Worm (Caenorhabditis elegans): ENCODE data around the gene srh-67.
"Not testable (repeated sequence)": the region's sequence is repeated elsewhere in the genome, so short reads cannot be mapped to it uniquely, and the experiment has no call there.

Gene srh-67

DNA sequence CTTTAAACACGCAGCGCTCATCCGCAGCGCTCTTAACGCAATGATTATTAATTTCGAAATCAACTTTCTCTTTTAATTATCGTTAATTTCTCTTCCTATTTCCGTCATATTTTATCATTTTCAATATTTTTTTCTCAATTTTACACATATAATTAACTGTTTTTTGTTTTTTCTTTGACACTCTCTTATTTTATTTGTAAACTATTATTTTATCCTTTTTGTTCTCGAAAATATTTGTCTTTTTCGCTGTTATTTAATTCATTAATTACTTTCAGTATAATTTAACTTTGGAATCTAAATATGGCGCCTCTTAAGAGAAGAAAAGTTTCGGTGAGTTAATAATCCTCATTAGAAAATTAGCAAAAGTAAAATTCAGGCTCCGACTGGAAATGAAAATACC, 27.5 kb downstream of the srh-67 start, which contains the start of gene F49C5.3:
Gene F49C5.3 (plus strand): TSS at position 301 of the 400 bp plus-strand sequence.
- TF ChIP-seq Y55F3AM.14 (GFP tag; optimal IDR thresholded peaks at IDR 0.05); crh-2 (tag; optimal IDR thresholded peaks at IDR 0.05); F13H6.1 (tag; optimal IDR thresholded peaks at IDR 0.05): not testable (repeated sequence)

DNA sequence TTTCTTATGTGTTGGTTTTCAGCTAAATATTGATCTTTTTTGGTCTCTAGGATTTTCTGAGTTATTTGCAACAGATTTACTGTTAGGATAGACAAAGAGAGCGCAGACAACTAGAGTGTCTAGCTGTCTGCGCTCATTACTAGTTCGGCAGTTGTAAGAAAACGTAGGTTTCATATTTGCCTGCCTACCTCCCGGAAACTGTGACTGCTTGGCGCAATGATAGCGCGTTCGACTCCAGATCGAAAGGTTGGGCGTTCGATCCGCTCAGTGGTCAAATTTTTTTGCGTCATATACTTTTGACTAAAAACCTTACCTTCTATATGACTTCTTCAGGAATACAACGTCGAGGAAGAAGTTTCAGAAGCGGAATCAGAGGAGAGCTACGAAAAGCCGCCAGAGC, 30.6 kb downstream of the srh-67 start:
- TF ChIP-seq Y55F3AM.14 (GFP tag; optimal IDR thresholded peaks at IDR 0.05): no peak
- no peak for TF ChIP-seq skn-1 (tag; optimal IDR thresholded peaks at IDR 0.05)
- no peak for TF ChIP-seq nhr-10 (tag; optimal IDR thresholded peaks at IDR 0.05)
- no peak for TF ChIP-seq F13H6.1 (tag; optimal IDR thresholded peaks at IDR 0.05)
- no peak for TF ChIP-seq gmeb-1 (tag; optimal IDR thresholded peaks at IDR 0.05)
- TF ChIP-seq elt-3 (tag; optimal IDR thresholded peaks at IDR 0.05): no peak
- no peak for TF ChIP-seq nhr-6 (tag; optimal IDR thresholded peaks at IDR 0.05)
- no peak for TF ChIP-seq blmp-1 (tag; optimal IDR thresholded peaks at IDR 0.05; ENCODE audit: insufficient read depth)
- no peak for TF ChIP-seq nhr-77 (tag; optimal IDR thresholded peaks at IDR 0.05)
- TF ChIP-seq lin-13 (GFP tag; optimal IDR thresholded peaks at IDR 0.05): no peak
- no peak for TF ChIP-seq fos-1 (tag; optimal IDR thresholded peaks at IDR 0.05)
- no peak for TF ChIP-seq nhr-237 (tag; optimal IDR thresholded peaks at IDR 0.05)
- no peak for TF ChIP-seq C34F6.9 (tag; optimal IDR thresholded peaks at IDR 0.05)
- TF ChIP-seq zag-1 (tag; optimal IDR thresholded peaks at IDR 0.05): no peak
- TF ChIP-seq sma-9 (GFP tag; optimal IDR thresholded peaks at IDR 0.05): no peak
- TF ChIP-seq sma-9 (tag; optimal IDR thresholded peaks at IDR 0.05): no peak
- TF ChIP-seq unc-55 (GFP tag; optimal IDR thresholded peaks at IDR 0.05): no peak
- no peak for TF ChIP-seq alr-1 (tag; optimal IDR thresholded peaks at IDR 0.05)
- no peak for TF ChIP-seq peb-1 (tag; optimal IDR thresholded peaks at IDR 0.05)
- no peak for TF ChIP-seq lin-11 (tag; optimal IDR thresholded peaks at IDR 0.05)

DNA sequence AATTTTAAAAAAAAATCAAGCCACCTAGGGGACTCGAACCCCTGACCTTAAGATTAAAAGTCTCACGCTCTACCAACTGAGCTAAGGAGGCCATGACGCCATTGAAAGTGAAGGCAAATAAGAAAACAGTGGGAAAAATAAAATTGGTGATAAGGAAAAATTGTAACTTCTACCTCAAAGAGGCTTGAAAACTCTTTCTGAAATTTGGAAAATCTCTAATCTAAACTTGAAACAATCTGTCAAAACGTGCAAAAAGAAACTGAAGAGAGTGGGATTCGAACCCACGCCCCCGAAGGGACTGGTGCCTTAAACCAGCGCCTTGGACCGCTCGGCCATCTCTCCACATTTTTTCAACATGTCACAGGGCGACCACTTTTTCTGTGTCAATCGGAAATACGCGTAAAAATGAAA, 32.9 kb downstream of the srh-67 start:
- TF ChIP-seq fos-1 (tag; optimal IDR thresholded peaks at IDR 0.05) (peak; percentile 39), sma-3 (GFP tag; optimal IDR thresholded peaks at IDR 0.05) (peak; percentile 5), nhr-21 (tag; optimal IDR thresholded peaks at IDR 0.05) (peak; percentile 7)

DNA sequence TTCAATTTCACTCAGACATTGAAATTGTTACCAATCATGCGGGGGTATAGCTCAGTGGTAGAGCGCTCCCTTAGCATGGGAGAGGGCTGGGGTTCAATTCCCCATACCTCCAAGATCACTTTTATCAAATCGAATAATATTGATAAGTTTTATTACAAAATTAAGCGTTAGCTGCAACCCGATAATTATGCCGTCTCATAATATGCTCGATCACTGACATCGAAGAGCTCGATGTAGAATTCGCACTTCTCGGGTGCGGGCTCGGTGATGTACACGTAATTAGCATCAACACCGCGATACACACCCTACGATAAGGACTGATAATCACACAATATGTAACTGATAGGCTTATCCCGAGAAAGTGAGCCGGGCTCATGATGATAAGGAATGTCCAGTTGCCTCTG, 33.8 kb downstream of the srh-67 start:
- peak; percentile 33 for TF ChIP-seq fos-1 (tag; optimal IDR thresholded peaks at IDR 0.05)
- no peak for TF ChIP-seq sma-9 (GFP tag; optimal IDR thresholded peaks at IDR 0.05)
- TF ChIP-seq sma-9 (tag; optimal IDR thresholded peaks at IDR 0.05): no peak

DNA sequence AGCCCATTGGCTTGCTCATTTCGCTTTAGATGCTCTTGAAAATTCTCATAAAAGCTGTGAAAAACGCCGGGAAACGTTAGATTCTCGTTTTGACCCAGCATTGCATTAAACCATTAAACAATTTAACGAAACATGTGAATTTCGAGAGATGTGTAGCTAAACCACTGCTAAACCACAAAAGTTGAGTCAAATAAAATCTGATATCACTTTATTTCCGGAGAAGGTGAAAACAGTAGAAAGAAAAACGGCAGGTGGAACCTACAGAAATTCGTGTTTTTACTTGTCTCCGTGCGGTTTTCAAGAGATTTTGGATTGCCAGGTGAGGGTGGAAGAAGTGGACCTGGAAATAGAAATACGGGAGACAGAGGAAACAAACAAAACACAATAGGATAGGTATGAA, 35.8 kb downstream of the srh-67 start, which contains the start of gene F49C5.9:
Gene F49C5.9 (minus strand): TSS at position 101 of the 400 bp plus-strand sequence.
- TF ChIP-seq lin-13 (GFP tag; optimal IDR thresholded peaks at IDR 0.05): no peak
- no peak for TF ChIP-seq F13H6.1 (tag; optimal IDR thresholded peaks at IDR 0.05)
- TF ChIP-seq ceh-16 (tag; optimal IDR thresholded peaks at IDR 0.05): no peak
- TF ChIP-seq unc-62 (GFP tag; optimal IDR thresholded peaks at IDR 0.05): no peak
- no peak for TF ChIP-seq alr-1 (tag; optimal IDR thresholded peaks at IDR 0.05)
- no peak for TF ChIP-seq fos-1 (tag; optimal IDR thresholded peaks at IDR 0.05)
- no peak for TF ChIP-seq nhr-23 (tag; optimal IDR thresholded peaks at IDR 0.05)
- no peak for TF ChIP-seq nhr-25 (tag; optimal IDR thresholded peaks at IDR 0.05)
- no peak for TF ChIP-seq Y55F3AM.14 (GFP tag; optimal IDR thresholded peaks at IDR 0.05)
- TF ChIP-seq aly-2 (tag; optimal IDR thresholded peaks at IDR 0.05): no peak
- no peak for TF ChIP-seq nhr-10 (tag; optimal IDR thresholded peaks at IDR 0.05)
- TF ChIP-seq lin-39 (tag; optimal IDR thresholded peaks at IDR 0.05): no peak
- TF ChIP-seq sma-9 (GFP tag; optimal IDR thresholded peaks at IDR 0.05): no peak
- TF ChIP-seq sma-9 (tag; optimal IDR thresholded peaks at IDR 0.05): no peak
- TF ChIP-seq ceh-82 (tag; optimal IDR thresholded peaks at IDR 0.05): no peak
- TF ChIP-seq nhr-12 (tag; optimal IDR thresholded peaks at IDR 0.05): no peak

DNA sequence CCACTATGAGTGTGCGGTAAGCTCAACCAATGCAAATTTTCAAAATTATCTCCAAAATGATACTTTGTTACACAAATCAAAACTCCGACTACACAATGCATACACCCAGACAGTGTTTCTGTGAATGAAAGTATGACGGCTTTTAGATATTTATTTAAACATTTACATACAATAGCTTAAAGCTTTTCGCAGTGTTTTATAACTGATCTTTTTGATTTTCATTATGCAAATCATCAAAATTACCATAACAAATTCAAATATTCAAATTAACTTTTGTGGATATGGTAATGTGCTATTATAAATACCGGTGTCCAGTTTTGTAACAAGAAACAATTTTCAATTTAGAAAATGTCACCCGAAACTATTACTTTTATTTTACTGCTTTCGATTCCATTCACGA, 37.7 kb downstream of the srh-67 start, which contains the start of the genes F49C5.5 and F49C5.10:
Gene F49C5.5 (minus strand): TSS at position 101 of the 400 bp plus-strand sequence.
Gene F49C5.10 (plus strand): TSS at position 344 of the 400 bp plus-strand sequence.
- TF ChIP-seq ceh-16 (tag; optimal IDR thresholded peaks at IDR 0.05) (no peak), nhr-21 (tag; optimal IDR thresholded peaks at IDR 0.05) (no peak), ztf-11 (tag; optimal IDR thresholded peaks at IDR 0.05) (no peak), R02D3.7 (tag; optimal IDR thresholded peaks at IDR 0.05) (no peak), ama-1 (optimal IDR thresholded peaks at IDR 0.05) (no peak), nhr-11 (tag; optimal IDR thresholded peaks at IDR 0.05) (no peak), elt-3 (tag; optimal IDR thresholded peaks at IDR 0.05) (no peak), snpc-4 (tag; optimal IDR thresholded peaks at IDR 0.05) (no peak), crh-2 (tag; optimal IDR thresholded peaks at IDR 0.05) (no peak), alr-1 (tag; optimal IDR thresholded peaks at IDR 0.05) (no peak), zag-1 (tag; optimal IDR thresholded peaks at IDR 0.05) (no peak), nhr-10 (tag; optimal IDR thresholded peaks at IDR 0.05) (no peak), mdl-1 (tag; optimal IDR thresholded peaks at IDR 0.05) (no peak), nhr-12 (tag; optimal IDR thresholded peaks at IDR 0.05) (no peak), gmeb-1 (tag; optimal IDR thresholded peaks at IDR 0.05) (no peak)
